Fruit fly (Drosophila melanogaster) whole organism, pupa: ENCODE measurements around the gene CG11885.
A peak's percentile ranks its signal among the peaks of the same experiment; 100 is the strongest.

Source experiments
- Snoo ChIP-seq: fragments of 200-800 bp; sonication (Bioruptor generic); optimal IDR thresholded peaks from 3 replicates; lab custom pipeline; 2017; ENCODE audit warnings: missing biosample characterization, mild to moderate bottlenecking, missing genetic modification characterization, inconsistent platforms
- fd96Ca ChIP-seq: fragments of 200-800 bp; sonication (Bioruptor generic); IDR thresholded peaks from 3 replicates; pipeline ENCODE4 v1.3.6; 2022; ENCODE audit warnings: missing biosample characterization, missing genetic modification characterization

DNA sequence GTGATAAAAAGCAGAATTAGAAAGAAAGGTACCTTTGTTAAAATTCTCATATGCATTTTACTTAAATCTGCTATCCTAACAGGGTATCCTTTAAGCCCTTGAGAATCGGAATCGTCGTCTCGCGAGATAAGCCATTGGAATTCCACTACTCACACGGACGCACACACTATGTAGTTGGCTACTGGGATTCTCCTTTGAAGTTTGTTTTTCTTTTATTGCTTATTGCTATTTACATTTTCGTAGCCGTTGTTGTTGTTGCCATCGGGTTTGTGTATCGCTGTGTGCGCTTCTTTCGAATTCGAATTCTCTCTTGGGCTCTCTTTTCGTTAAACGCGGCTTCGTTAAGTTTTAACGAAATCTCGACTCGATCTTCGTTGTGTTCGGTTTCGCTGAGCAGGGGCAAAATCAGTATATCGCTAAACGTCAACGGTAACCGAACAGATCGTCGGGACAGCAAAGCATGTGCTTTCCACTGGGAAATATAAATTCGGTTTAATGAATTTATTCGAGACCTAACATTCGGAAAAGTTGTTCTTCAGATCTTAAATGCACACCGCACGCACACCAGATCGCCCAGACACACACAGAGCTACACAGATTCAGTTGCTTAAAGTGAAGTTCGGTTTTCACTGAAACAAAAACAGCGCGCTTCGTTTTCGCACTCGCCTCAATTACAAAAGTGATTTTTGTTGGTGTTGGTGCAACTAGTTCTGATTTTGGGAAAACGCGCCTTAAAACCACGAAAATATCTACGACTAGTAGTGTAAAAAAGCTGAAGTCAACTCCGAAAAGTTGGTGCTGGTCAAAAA, 9.8 kb upstream of the CG11885 start, which contains the start of gene ex:
- peak; percentile 69; the same call in 2 of the 3 replicates for TF ChIP-seq fd96Ca (GFP tag; lab: Robert Waterston, UW)
- TF ChIP-seq Snoo: peak; percentile 11
